Fruit fly (Drosophila melanogaster) whole organism, embryonic: Measurements from ENCODE around the gene Or69a.
A peak's percentile ranks its signal among the peaks of the same experiment; 100 is the strongest.

Source experiments
- Aef1 ChIP-seq: fragments of 200-800 bp; sonication (Bioruptor generic); IDR thresholded peaks from 3 replicates; pipeline ENCODE4 v1.3.6; 2022; ENCODE audit warnings: missing biosample characterization, missing genetic modification characterization
- Antp ChIP-seq: fragments of 200-800 bp; sonication (Bioruptor generic); optimal IDR thresholded peaks from 3 replicates; lab custom pipeline; 2016; ENCODE audit warnings: missing biosample characterization, missing genetic modification characterization
- BEAF-32 ChIP-seq: fragments of 200-800 bp; sonication (Bioruptor generic); optimal IDR thresholded peaks from 3 replicates; lab custom pipeline; 2017; ENCODE audit warnings: missing biosample characterization, missing genetic modification characterization, mild to moderate bottlenecking, moderate library complexity, missing genetic modification reagents
- CG11085 ChIP-seq: fragments of 200-800 bp; sonication (Bioruptor generic); IDR thresholded peaks from 2 replicates; pipeline ENCODE4 v1.3.6; 2022; ENCODE audit warnings: missing biosample characterization, missing genetic modification characterization
- CG11247 ChIP-seq: fragments of 200-800 bp; sonication (Bioruptor generic); IDR thresholded peaks from 2 replicates; pipeline ENCODE4 v1.3.6; 2022; ENCODE audit warnings: missing biosample characterization, missing genetic modification characterization
- CG11696 ChIP-seq: fragments of 200-800 bp; sonication (Bioruptor generic); IDR thresholded peaks from 2 replicates; pipeline ENCODE4 v1.3.6; 2022; ENCODE audit warnings: missing biosample characterization, missing genetic modification characterization
- CG13296 ChIP-seq: fragments of 200-800 bp; sonication (Bioruptor generic); optimal IDR thresholded peaks from 3 replicates; lab custom pipeline; 2018; ENCODE audit warnings: missing biosample characterization, mild to moderate bottlenecking, missing genetic modification characterization
- CG14441 ChIP-seq: fragments of 200-800 bp; sonication (Bioruptor generic); IDR thresholded peaks from 2 replicates; pipeline ENCODE4 v1.3.6; 2022; ENCODE audit warnings: missing biosample characterization, missing genetic modification characterization
- CG17802 ChIP-seq: fragments of 200-800 bp; sonication (Bioruptor generic); optimal IDR thresholded peaks from 2 replicates; lab custom pipeline; 2018; ENCODE audit warnings: missing biosample characterization, mild to moderate bottlenecking, missing genetic modification characterization, moderate library complexity
- CG18262 ChIP-seq: fragments of 200-800 bp; optimal IDR thresholded peaks from 3 replicates; lab custom pipeline; 2019; ENCODE audit warnings: missing biosample characterization, mild to moderate bottlenecking, missing genetic modification characterization, moderate library complexity
- CG2875 ChIP-seq: fragments of 200-800 bp; sonication (Bioruptor generic); optimal IDR thresholded peaks from 2 replicates; lab custom pipeline; 2017; ENCODE audit warnings: missing biosample characterization, mild to moderate bottlenecking, missing genetic modification characterization, missing genetic modification reagents
- CG30403 ChIP-seq: fragments of 200-800 bp; sonication (Bioruptor generic); optimal IDR thresholded peaks from 3 replicates; lab custom pipeline; 2016; ENCODE audit warnings: missing biosample characterization, missing genetic modification characterization
- CG30431 ChIP-seq: fragments of 200-800 bp; sonication (Bioruptor generic); optimal IDR thresholded peaks from 2 replicates; lab custom pipeline; 2017; ENCODE audit warnings: missing biosample characterization, missing genetic modification characterization
- CG31441 ChIP-seq: fragments of 200-800 bp; sonication (Bioruptor generic); IDR thresholded peaks from 2 replicates; pipeline ENCODE4 v1.3.6; 2022; ENCODE audit warnings: missing biosample characterization, missing genetic modification characterization
- CG7357 ChIP-seq: fragments of 200-800 bp; sonication (Bioruptor generic); IDR thresholded peaks from 3 replicates; pipeline ENCODE4 v1.3.6; 2022; ENCODE audit warnings: missing biosample characterization, missing genetic modification characterization
- CG7745 ChIP-seq: fragments of 200-800 bp; sonication (Bioruptor generic); optimal IDR thresholded peaks from 2 replicates; lab custom pipeline; 2018; ENCODE audit warnings: missing biosample characterization, mild to moderate bottlenecking, missing genetic modification characterization, moderate library complexity
- Dek ChIP-seq: fragments of 200-800 bp; sonication (Bioruptor generic); optimal IDR thresholded peaks from 3 replicates; lab custom pipeline; 2019; ENCODE audit warnings: missing biosample characterization, mild to moderate bottlenecking, missing genetic modification characterization, moderate library complexity
- Hand ChIP-seq: fragments of 200-800 bp; sonication (Bioruptor generic); optimal IDR thresholded peaks from 2 replicates; lab custom pipeline; 2017; ENCODE audit warnings: mild to moderate bottlenecking, missing biosample characterization, missing genetic modification reagents, missing genetic modification characterization
- HmgZ ChIP-seq: fragments of 200-800 bp; sonication (Bioruptor generic); optimal IDR thresholded peaks from 2 replicates; lab custom pipeline; 2018; ENCODE audit warnings: missing biosample characterization, mild to moderate bottlenecking, missing genetic modification characterization
- MBD-R2 ChIP-seq: fragments of 200-800 bp; sonication (Bioruptor generic); IDR thresholded peaks from 2 replicates; pipeline ENCODE4 v1.3.6; 2022; ENCODE audit warnings: missing biosample characterization, missing genetic modification characterization
- Ptx1 ChIP-seq: fragments of 200-800 bp; sonication (Bioruptor generic); IDR thresholded peaks from 2 replicates; pipeline ENCODE4 v1.3.6; 2022; ENCODE audit warnings: missing biosample characterization, missing genetic modification characterization
- Rfx ChIP-seq: fragments of 200-800 bp; sonication (Bioruptor generic); IDR thresholded peaks from 2 replicates; pipeline ENCODE4 v1.3.6; 2022; ENCODE audit warnings: missing biosample characterization, missing genetic modification characterization
- Rx ChIP-seq: fragments of 200-800 bp; sonication (Bioruptor generic); IDR thresholded peaks from 2 replicates; pipeline ENCODE4 v1.3.6; 2022; ENCODE audit warnings: missing biosample characterization, missing genetic modification characterization
- Tbp ChIP-seq: fragments of >200 bp; optimal IDR thresholded peaks from 2 replicates; lab custom pipeline; 2018; ENCODE audit warnings: missing biosample characterization, missing genetic modification characterization
- ac ChIP-seq: fragments of 200-800 bp; sonication (Bioruptor generic); optimal IDR thresholded peaks from 3 replicates; lab custom pipeline; 2017; ENCODE audit warnings: missing biosample characterization, mild to moderate bottlenecking, missing genetic modification characterization
- al ChIP-seq: fragments of 200-800 bp; sonication (Bioruptor generic); IDR thresholded peaks from 2 replicates; pipeline ENCODE4 v1.3.6; 2022; ENCODE audit warnings: missing biosample characterization, missing genetic modification characterization
- bigmax ChIP-seq: fragments of 200-800 bp; sonication (Bioruptor generic); optimal IDR thresholded peaks from 2 replicates; lab custom pipeline; 2018; ENCODE audit warnings: missing biosample characterization, mild to moderate bottlenecking, missing genetic modification characterization
- cad ChIP-seq: fragments of >200 bp; optimal IDR thresholded peaks from 2 replicates; lab custom pipeline; 2017; ENCODE audit warnings: missing biosample characterization, missing genetic modification characterization
- chinmo ChIP-seq: fragments of 200-800 bp; sonication (Bioruptor generic); IDR thresholded peaks from 4 replicates; pipeline ENCODE4 v1.3.6; 2022; ENCODE audit warnings: missing biosample characterization, missing genetic modification characterization; ENCODE audit not compliant: partially characterized antibody
- cwo ChIP-seq: fragments of 200-800 bp; sonication (Bioruptor generic); optimal IDR thresholded peaks from 3 replicates; lab custom pipeline; 2017; ENCODE audit warnings: missing biosample characterization, missing genetic modification characterization, mild to moderate bottlenecking, moderate library complexity, missing genetic modification reagents
- fd3F ChIP-seq: fragments of 200-800 bp; sonication (Bioruptor generic); optimal IDR thresholded peaks from 2 replicates; lab custom pipeline; 2018; ENCODE audit warnings: missing biosample characterization, mild to moderate bottlenecking, missing genetic modification characterization, moderate library complexity
- gsb-n ChIP-seq: fragments of 200-800 bp; sonication (Bioruptor generic); optimal IDR thresholded peaks from 3 replicates; lab custom pipeline; 2018; ENCODE audit warnings: missing biosample characterization, mild to moderate bottlenecking, missing genetic modification characterization
- gt ChIP-seq: fragments of 200-800 bp; sonication (Bioruptor generic); IDR thresholded peaks from 2 replicates; pipeline ENCODE4 v1.3.6; 2022; ENCODE audit warnings: missing biosample characterization, missing genetic modification characterization
- inv ChIP-seq: fragments of 200-800 bp; sonication (Bioruptor generic); IDR thresholded peaks from 2 replicates; pipeline ENCODE4 v1.3.6; 2022; ENCODE audit warnings: missing biosample characterization, missing genetic modification characterization; ENCODE audit not compliant: partially characterized antibody
- kay ChIP-seq: fragments of 200-800 bp; sonication (Bioruptor generic); optimal IDR thresholded peaks from 2 replicates; lab custom pipeline; 2016; ENCODE audit warnings: missing biosample characterization, missing genetic modification characterization
- nerfin-2 ChIP-seq: fragments of 200-800 bp; sonication (Bioruptor generic); IDR thresholded peaks from 2 replicates; pipeline ENCODE4 v1.3.6; 2022; ENCODE audit warnings: missing biosample characterization, missing genetic modification characterization; ENCODE audit not compliant: partially characterized antibody
- oc ChIP-seq: fragments of 200-800 bp; sonication (Bioruptor generic); optimal IDR thresholded peaks from 2 replicates; lab custom pipeline; 2018; ENCODE audit warnings: missing biosample characterization, mild to moderate bottlenecking, missing genetic modification characterization, moderate library complexity
- odd ChIP-seq: fragments of 200-800 bp; sonication (Bioruptor generic); optimal IDR thresholded peaks from 2 replicates; lab custom pipeline; 2017; ENCODE audit warnings: missing biosample characterization, mild to moderate bottlenecking, missing genetic modification characterization
- pfk ChIP-seq: fragments of 200-800 bp; sonication (Bioruptor generic); optimal IDR thresholded peaks from 2 replicates; lab custom pipeline; 2018; ENCODE audit warnings: missing biosample characterization, mild to moderate bottlenecking, missing genetic modification characterization, moderate library complexity
- pros ChIP-seq: fragments of 200-800 bp; sonication (Bioruptor generic); optimal IDR thresholded peaks from 3 replicates; lab custom pipeline; 2019; ENCODE audit warnings: missing biosample characterization, mild to moderate bottlenecking, missing genetic modification characterization, moderate library complexity
- pzg ChIP-seq: fragments of 200-800 bp; sonication (Bioruptor generic); optimal IDR thresholded peaks from 3 replicates; lab custom pipeline; 2018; ENCODE audit warnings: missing biosample characterization, mild to moderate bottlenecking, missing genetic modification characterization, moderate library complexity
- sens ChIP-seq: fragments of 200-800 bp; sonication (Bioruptor generic); peaks from one replicate; lab custom pipeline; 2016; ENCODE audit warnings: missing biosample characterization, missing genetic modification characterization
- shn ChIP-seq: fragments of 200-800 bp; sonication (Bioruptor generic); optimal IDR thresholded peaks from 3 replicates; lab custom pipeline; 2016; ENCODE audit warnings: missing biosample characterization, missing genetic modification characterization
- tna ChIP-seq: fragments of 200-800 bp; sonication (Bioruptor generic); IDR thresholded peaks from 2 replicates; pipeline ENCODE4 v1.3.6; 2022; ENCODE audit warnings: missing biosample characterization, missing genetic modification characterization; ENCODE audit not compliant: partially characterized antibody
- twi ChIP-seq: fragments of 200-800 bp; optimal IDR thresholded peaks from 2 replicates; lab custom pipeline; 2019; ENCODE audit warnings: missing biosample characterization, mild to moderate bottlenecking, missing genetic modification characterization, moderate library complexity
- wor ChIP-seq: fragments of 200-800 bp; sonication (Bioruptor generic); IDR thresholded peaks from 2 replicates; pipeline ENCODE4 v1.3.6; 2022; ENCODE audit warnings: missing biosample characterization, missing genetic modification characterization

Gene Or69a

DNA sequence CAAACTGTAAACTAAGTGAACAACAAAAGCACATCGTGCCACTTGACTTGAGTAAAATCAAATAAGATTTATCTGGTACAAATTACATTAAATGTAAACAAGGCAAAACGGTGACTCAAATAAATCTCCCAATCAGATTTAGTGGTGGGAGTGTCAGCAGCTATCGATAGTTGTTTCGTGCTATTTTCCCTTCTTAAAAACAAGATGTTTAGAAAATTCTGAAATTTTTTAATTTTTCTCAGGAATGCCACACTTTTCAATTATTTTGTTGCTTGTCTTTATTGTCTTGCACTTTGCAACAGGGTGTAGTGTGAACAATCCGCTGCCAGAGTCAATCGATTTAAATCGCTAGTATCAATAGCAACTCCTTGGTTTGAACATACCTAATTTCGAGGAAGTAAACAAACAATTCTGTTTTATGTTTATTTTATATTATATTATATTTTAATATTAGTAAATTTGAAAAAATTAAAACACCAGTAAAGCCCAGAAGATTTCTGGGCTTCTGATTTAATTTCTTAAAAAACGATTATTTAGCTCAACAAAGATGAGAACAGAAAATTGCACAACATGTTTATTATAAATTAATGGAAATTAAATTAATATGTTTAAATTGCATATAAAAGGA, 47.8 kb upstream of the Or69a start, which contains the start of gene MICAL-like (continued):
- TF ChIP-seq Ptx1 (GFP tag; lab: Robert Waterston, UW), result peak; percentile 37
- TF ChIP-seq ac, result no peak
- TF ChIP-seq Dek, result no peak
- TF ChIP-seq BEAF-32 (GFP tag; lab: Kevin White, UChicago), result peak; percentile 75
- TF ChIP-seq gsb-n, result no peak
- TF ChIP-seq Antp, result peak; percentile 47
- peak; percentile 36 for TF ChIP-seq CG14441
- TF ChIP-seq CG2875 (GFP tag; lab: Kevin White, UChicago), result no peak
- TF ChIP-seq odd (GFP tag; lab: Kevin White, UChicago), result no peak
- TF ChIP-seq pros (GFP tag; lab: Kevin White, UChicago), result no peak
- no peak for TF ChIP-seq Rx (GFP tag; lab: Robert Waterston, UW)
- peak; percentile 78 for TF ChIP-seq CG7357 (GFP tag; lab: Robert Waterston, UW)
- TF ChIP-seq sens, result peak; percentile 87
- TF ChIP-seq CG30431 (GFP tag; lab: Kevin White, UChicago), result no peak
- peak; percentile 65 for TF ChIP-seq MBD-R2 (GFP tag; lab: Robert Waterston, UW)
- TF ChIP-seq al (GFP tag; lab: Robert Waterston, UW), result peak; percentile 40; the same call in 1 of the 2 replicates
- TF ChIP-seq HmgZ (tag; lab: Kevin White, UChicago), result peak; percentile 27
- no peak for TF ChIP-seq Hand (GFP tag; lab: Kevin White, UChicago)
- TF ChIP-seq CG17802 (tag; lab: Kevin White, UChicago), result peak; percentile 42
- no peak for TF ChIP-seq CG7745 (tag; lab: Kevin White, UChicago)
- TF ChIP-seq shn (GFP tag; lab: Kevin White, UChicago), result no peak
- no peak for TF ChIP-seq cwo
- no peak for TF ChIP-seq CG31441 (GFP tag; lab: Robert Waterston, UW)
- peak; percentile 55 for TF ChIP-seq Rfx
- no peak for TF ChIP-seq Tbp (GFP tag; lab: Kevin White, UChicago)
- no peak for TF ChIP-seq CG11696 (GFP tag; lab: Robert Waterston, UW)
- peak; percentile 79 for TF ChIP-seq kay (GFP tag; lab: Kevin White, UChicago)
- no peak for TF ChIP-seq CG11085 (GFP tag; lab: Robert Waterston, UW)
- TF ChIP-seq wor (GFP tag; lab: Robert Waterston, UW), result no peak
- no peak for TF ChIP-seq CG30403
- TF ChIP-seq inv (GFP tag; lab: Robert Waterston, UW), result peak; percentile 90
- no peak for TF ChIP-seq oc (tag; lab: Kevin White, UChicago)
- no peak for TF ChIP-seq CG13296 (GFP tag; lab: Kevin White, UChicago)
- TF ChIP-seq bigmax, result no peak
- peak; percentile 36; the same call in 2 of the 3 replicates for TF ChIP-seq Aef1 (GFP tag; lab: Robert Waterston, UW)
- TF ChIP-seq CG18262 (tag; lab: Kevin White, UChicago), result no peak
- no peak for TF ChIP-seq fd3F
- TF ChIP-seq chinmo, result peak; percentile 80; the same call in 2 of the 4 replicates
- no peak for TF ChIP-seq twi (tag; lab: Kevin White, UChicago)
- 0 out of 2 replicates have a peak, but pooled peaks have one; percentile 14 for TF ChIP-seq CG11247
- peak; percentile 39 for TF ChIP-seq pzg (GFP tag; lab: Kevin White, UChicago)
- TF ChIP-seq gt (GFP tag; lab: Robert Waterston, UW), result no peak
- TF ChIP-seq pfk (GFP tag; lab: Kevin White, UChicago), result no peak
- peak; percentile 63 for TF ChIP-seq nerfin-2 (GFP tag; lab: Robert Waterston, UW)
- peak; percentile 72; the same call in 1 of the 2 replicates for TF ChIP-seq tna (GFP tag; lab: Robert Waterston, UW)
- no peak for TF ChIP-seq cad
